Worm (Caenorhabditis elegans): ENCODE measurements around the gene rpl-9.

DNA sequence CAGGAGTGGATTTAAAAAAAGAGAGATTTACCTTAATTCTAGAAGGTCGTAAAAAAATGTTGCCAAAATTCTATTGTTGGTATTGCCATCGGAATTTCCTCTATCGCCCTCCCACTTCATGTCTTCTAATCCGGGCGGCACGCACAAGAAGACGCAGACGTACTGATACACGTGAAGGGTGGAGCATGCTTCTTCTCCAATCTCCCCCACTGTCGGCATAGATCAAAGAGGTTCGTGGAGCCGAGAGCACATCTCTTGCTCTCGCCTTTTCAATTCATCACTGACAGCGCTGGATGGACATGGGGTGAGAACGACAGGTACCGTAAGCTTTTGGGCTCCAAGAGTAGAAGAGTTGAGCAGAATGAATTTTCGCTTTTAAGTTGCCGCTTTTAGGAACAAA is 36.1 kb downstream of the rpl-9 start, which contains the start of gene lin-39:
- TF ChIP-seq him-1 (tag; optimal IDR thresholded peaks at IDR 0.05) (no peak), dao-5 (tag; optimal IDR thresholded peaks at IDR 0.05) (no peak)

All from whole organism, L4/young adult.